Worm (Caenorhabditis elegans) whole organism, early embryonic: ENCODE data around the gene T23E1.3.

ENCODE experiments used
- F13C5.2 ChIP-seq: sonication (generic microtip); optimal IDR thresholded peaks from 2 replicates; lab custom pipeline; 2017; ENCODE audit warnings: mild to moderate bottlenecking, missing genetic modification characterization, inconsistent platforms, missing compliant biosample characterization
- ama-1 ChIP-seq: fragments of 150-350 bp; optimal IDR thresholded peaks from 2 replicates; lab custom pipeline; 2014
- ceh-13 ChIP-seq: fragments of 200-800 bp; sonication (Bioruptor generic); optimal IDR thresholded peaks from 2 replicates; lab custom pipeline; 2018; ENCODE audit warnings: mild to moderate bottlenecking, missing genetic modification characterization, missing compliant biosample characterization
- flt-1 ChIP-seq: fragments of 200-800 bp; sonication (Bioruptor generic); IDR thresholded peaks from 2 replicates; pipeline ENCODE4 v1.3.6; 2022; ENCODE audit warnings: missing genetic modification characterization, missing compliant biosample characterization
- tbx-37 ChIP-seq: fragments of 200-800 bp; sonication (Bioruptor generic); conservative IDR thresholded peaks from 2 replicates; pipeline ENCODE4 v1.3.6; 2022; ENCODE audit warnings: missing genetic modification reagents, missing genetic modification characterization, missing compliant biosample characterization
- tra-4 ChIP-seq: sonication (generic microtip); optimal IDR thresholded peaks from 2 replicates; lab custom pipeline; 2017; ENCODE audit warnings: missing genetic modification characterization, missing compliant biosample characterization

DNA sequence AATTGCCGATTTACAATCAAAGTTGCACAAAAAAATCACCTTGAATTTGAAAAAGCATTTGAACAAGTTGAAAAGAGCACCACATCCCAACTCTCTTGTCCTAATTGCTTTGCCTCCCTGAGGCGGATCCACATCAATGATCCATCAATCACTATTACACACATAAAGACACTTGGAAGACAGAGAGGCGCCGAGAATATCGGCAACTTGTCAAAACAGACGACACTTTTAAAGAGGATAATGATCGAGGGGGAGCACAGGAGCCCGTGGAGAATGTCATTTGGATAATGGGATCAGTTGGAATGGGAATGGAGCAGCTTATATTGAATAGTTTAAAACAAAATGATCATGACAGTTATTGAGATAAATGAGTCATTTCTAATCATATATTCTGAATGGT is 44.5 kb upstream of the T23E1.3 start:
- TF ChIP-seq tra-4 (tag; lab: Kevin White, UChicago): no peak
- no peak for TF ChIP-seq ama-1 (lab: Kevin White, UChicago)
- TF ChIP-seq flt-1 (GFP tag; lab: Robert Waterston, UW): no peak
- no peak for TF ChIP-seq tbx-37
- no peak for TF ChIP-seq F13C5.2 (tag; lab: Kevin White, UChicago)
- no peak for TF ChIP-seq ceh-13 (GFP tag; lab: Kevin White, UChicago)
